Fruit fly (Drosophila melanogaster) whole organism, embryonic: ENCODE results near the gene CG45218.

Source experiments
- CG10321 ChIP-seq: fragments of 200-800 bp; sonication (Bioruptor generic); IDR thresholded peaks from 2 replicates; pipeline ENCODE4 v1.3.6; 2022; ENCODE audit warnings: missing biosample characterization, missing genetic modification characterization
- CG11456 ChIP-seq: fragments of 200-800 bp; sonication (Bioruptor generic); IDR thresholded peaks from 3 replicates; pipeline ENCODE4 v1.3.6; 2022; ENCODE audit warnings: missing biosample characterization, missing genetic modification characterization
- CG12769 ChIP-seq: fragments of 200-800 bp; sonication (Bioruptor generic); optimal IDR thresholded peaks from 2 replicates; lab custom pipeline; 2019; ENCODE audit warnings: missing biosample characterization, mild to moderate bottlenecking, missing genetic modification characterization, moderate library complexity
- CG13624 ChIP-seq: fragments of 200-800 bp; sonication (Bioruptor generic); optimal IDR thresholded peaks from 2 replicates; lab custom pipeline; 2016; ENCODE audit warnings: missing biosample characterization, missing genetic modification characterization
- CG13775 ChIP-seq: fragments of 200-800 bp; sonication (Bioruptor generic); optimal IDR thresholded peaks from 3 replicates; lab custom pipeline; 2017; ENCODE audit warnings: missing biosample characterization, mild to moderate bottlenecking, missing genetic modification characterization
- CG14667 ChIP-seq: fragments of 200-800 bp; sonication (Bioruptor generic); IDR thresholded peaks from 2 replicates; pipeline ENCODE4 v1.3.6; 2022; ENCODE audit warnings: missing biosample characterization, missing genetic modification characterization
- CG15479 ChIP-seq: fragments of 200-800 bp; sonication (Bioruptor generic); optimal IDR thresholded peaks from 3 replicates; lab custom pipeline; 2019; ENCODE audit warnings: missing biosample characterization, mild to moderate bottlenecking, missing genetic modification characterization, moderate library complexity
- CG15601 ChIP-seq: fragments of 200-800 bp; sonication (Bioruptor generic); optimal IDR thresholded peaks from 3 replicates; lab custom pipeline; 2019; ENCODE audit warnings: missing biosample characterization, mild to moderate bottlenecking, missing genetic modification characterization, moderate library complexity
- CG18599 ChIP-seq: fragments of 200-800 bp; sonication (Bioruptor generic); optimal IDR thresholded peaks from 3 replicates; lab custom pipeline; 2017; ENCODE audit warnings: missing biosample characterization, missing genetic modification characterization, mild to moderate bottlenecking, moderate library complexity, missing genetic modification reagents
- CG2116 ChIP-seq: fragments of 200-800 bp; sonication (Bioruptor generic); optimal IDR thresholded peaks from 3 replicates; lab custom pipeline; 2018; ENCODE audit warnings: missing biosample characterization, mild to moderate bottlenecking, missing genetic modification characterization
- CG31388 ChIP-seq: fragments of 200-800 bp; sonication (Bioruptor generic); optimal IDR thresholded peaks from 2 replicates; lab custom pipeline; 2016; ENCODE audit warnings: missing biosample characterization, missing genetic modification characterization
- CG3163 ChIP-seq: fragments of 200-800 bp; sonication (Bioruptor generic); optimal IDR thresholded peaks from 3 replicates; lab custom pipeline; 2016; ENCODE audit warnings: missing biosample characterization, missing genetic modification characterization
- CG3995 ChIP-seq: fragments of 200-800 bp; sonication (Bioruptor generic); optimal IDR thresholded peaks from 3 replicates; lab custom pipeline; 2016; ENCODE audit warnings: missing biosample characterization, missing genetic modification characterization
- CG4328 ChIP-seq: fragments of 200-800 bp; sonication (Bioruptor generic); optimal IDR thresholded peaks from 3 replicates; lab custom pipeline; 2017; ENCODE audit warnings: missing biosample characterization, missing genetic modification reagents, missing genetic modification characterization
- CG43689 ChIP-seq: fragments of 200-800 bp; sonication (Bioruptor generic); IDR thresholded peaks from 2 replicates; pipeline ENCODE4 v1.3.6; 2022; ENCODE audit warnings: missing biosample characterization, missing genetic modification characterization
- CHES-1-like ChIP-seq: fragments of 200-800 bp; sonication (Bioruptor generic); optimal IDR thresholded peaks from 2 replicates; lab custom pipeline; 2016; ENCODE audit warnings: missing biosample characterization, missing genetic modification characterization
- Dad ChIP-seq: fragments of 200-800 bp; sonication (Bioruptor generic); optimal IDR thresholded peaks from 3 replicates; lab custom pipeline; 2016; ENCODE audit warnings: missing biosample characterization, missing genetic modification characterization
- Dip2 ChIP-seq: fragments of 200-800 bp; sonication (Bioruptor generic); IDR thresholded peaks from 2 replicates; pipeline ENCODE4 v1.3.6; 2022; ENCODE audit warnings: missing biosample characterization, missing genetic modification characterization
- Doc2 ChIP-seq: fragments of 200-800 bp; sonication (Bioruptor generic); IDR thresholded peaks from 2 replicates; pipeline ENCODE4 v1.3.6; 2022; ENCODE audit warnings: missing biosample characterization, missing genetic modification characterization
- Doc3 ChIP-seq: fragments of 200-800 bp; sonication (Bioruptor generic); IDR thresholded peaks from 3 replicates; pipeline ENCODE4 v1.3.6; 2022; ENCODE audit warnings: missing biosample characterization, missing genetic modification characterization; ENCODE audit not compliant: partially characterized antibody
- Gug ChIP-seq: fragments of 200-800 bp; sonication (Bioruptor generic); IDR thresholded peaks from 4 replicates; pipeline ENCODE4 v1.3.6; 2022; ENCODE audit warnings: missing biosample characterization, missing genetic modification characterization
- H15 ChIP-seq: fragments of 200-800 bp; sonication (Bioruptor generic); IDR thresholded peaks from 3 replicates; pipeline ENCODE4 v1.3.6; 2022; ENCODE audit warnings: missing biosample characterization, missing genetic modification characterization
- HLHmδ ChIP-seq: fragments of 200-800 bp; sonication (Bioruptor generic); optimal IDR thresholded peaks from 2 replicates; lab custom pipeline; 2018; ENCODE audit warnings: missing biosample characterization, mild to moderate bottlenecking, missing genetic modification characterization, moderate library complexity
- Lhr ChIP-seq: fragments of 200-800 bp; sonication (Bioruptor generic); optimal IDR thresholded peaks from 3 replicates; lab custom pipeline; 2017; ENCODE audit warnings: mild to moderate bottlenecking, missing biosample characterization, missing genetic modification reagents, missing genetic modification characterization
- Mad ChIP-seq: fragments of 200-800 bp; sonication (Bioruptor generic); optimal IDR thresholded peaks from 2 replicates; lab custom pipeline; 2016; ENCODE audit warnings: missing biosample characterization, missing genetic modification characterization
- Neu2 ChIP-seq: fragments of 200-800 bp; sonication (Bioruptor generic); optimal IDR thresholded peaks from 3 replicates; lab custom pipeline; 2016; ENCODE audit warnings: missing biosample characterization, missing genetic modification characterization, borderline replicate concordance
- Nf-YA ChIP-seq: fragments of 200-800 bp; sonication (Bioruptor generic); IDR thresholded peaks from 2 replicates; pipeline ENCODE4 v1.3.6; 2022; ENCODE audit warnings: missing biosample characterization, missing genetic modification characterization
- Nf-YB ChIP-seq: fragments of 200-800 bp; sonication (Bioruptor generic); optimal IDR thresholded peaks from 3 replicates; lab custom pipeline; 2019; ENCODE audit warnings: missing biosample characterization, mild to moderate bottlenecking, missing genetic modification characterization, moderate library complexity
- Nf-YC ChIP-seq: fragments of 200-800 bp; optimal IDR thresholded peaks from 3 replicates; lab custom pipeline; 2019; ENCODE audit warnings: missing biosample characterization, mild to moderate bottlenecking, missing genetic modification characterization, moderate library complexity
- Taf1 ChIP-seq: fragments of 200-800 bp; sonication (Bioruptor generic); IDR thresholded peaks from 2 replicates; pipeline ENCODE4 v1.3.6; 2022; ENCODE audit warnings: missing biosample characterization, missing genetic modification characterization
- btn ChIP-seq: fragments of 200-800 bp; sonication (Bioruptor generic); optimal IDR thresholded peaks from 2 replicates; lab custom pipeline; 2016; ENCODE audit warnings: missing biosample characterization, missing genetic modification characterization
- cg ChIP-seq: fragments of 200-800 bp; sonication (Bioruptor generic); optimal IDR thresholded peaks from 3 replicates; lab custom pipeline; 2019; ENCODE audit warnings: missing biosample characterization, mild to moderate bottlenecking, missing genetic modification characterization, moderate library complexity
- exex ChIP-seq: fragments of 200-800 bp; sonication (Bioruptor generic); optimal IDR thresholded peaks from 4 replicates; lab custom pipeline; 2018; ENCODE audit warnings: missing biosample characterization, mild to moderate bottlenecking, missing genetic modification characterization, moderate library complexity
- eyg ChIP-seq: fragments of 200-800 bp; sonication (Bioruptor generic); optimal IDR thresholded peaks from 3 replicates; lab custom pipeline; 2016; ENCODE audit warnings: missing biosample characterization, missing genetic modification characterization
- fd96Cb ChIP-seq: fragments of 200-800 bp; sonication (Bioruptor generic); optimal IDR thresholded peaks from 2 replicates; lab custom pipeline; 2018; ENCODE audit warnings: missing biosample characterization, mild to moderate bottlenecking, missing genetic modification characterization, moderate library complexity
- gro ChIP-seq: fragments of 200-800 bp; sonication (Bioruptor generic); optimal IDR thresholded peaks from 2 replicates; lab custom pipeline; 2016; ENCODE audit warnings: missing biosample characterization, missing genetic modification characterization
- gsb-n ChIP-seq: fragments of 200-800 bp; sonication (Bioruptor generic); optimal IDR thresholded peaks from 3 replicates; lab custom pipeline; 2018; ENCODE audit warnings: missing biosample characterization, mild to moderate bottlenecking, missing genetic modification characterization
- inv ChIP-seq: fragments of 200-800 bp; sonication (Bioruptor generic); IDR thresholded peaks from 2 replicates; pipeline ENCODE4 v1.3.6; 2022; ENCODE audit warnings: missing biosample characterization, missing genetic modification characterization; ENCODE audit not compliant: partially characterized antibody
- jumu ChIP-seq: fragments of 200-800 bp; sonication (Bioruptor generic); optimal IDR thresholded peaks from 3 replicates; lab custom pipeline; 2016; ENCODE audit warnings: missing biosample characterization, missing genetic modification characterization
- kay ChIP-seq: fragments of 200-800 bp; sonication (Bioruptor generic); optimal IDR thresholded peaks from 2 replicates; lab custom pipeline; 2016; ENCODE audit warnings: missing biosample characterization, missing genetic modification characterization
- ken ChIP-seq: fragments of 200-800 bp; sonication (Bioruptor generic); IDR thresholded peaks from 3 replicates; pipeline ENCODE4 v1.3.6; 2022; ENCODE audit warnings: missing biosample characterization, missing genetic modification characterization
- mirr ChIP-seq: fragments of 200-800 bp; sonication (Bioruptor generic); optimal IDR thresholded peaks from 3 replicates; lab custom pipeline; 2018; ENCODE audit warnings: missing biosample characterization, mild to moderate bottlenecking, missing genetic modification characterization
- nmo ChIP-seq: fragments of 200-800 bp; sonication (Bioruptor generic); optimal IDR thresholded peaks from 2 replicates; lab custom pipeline; 2018; ENCODE audit warnings: missing biosample characterization, mild to moderate bottlenecking, missing genetic modification characterization, moderate library complexity
- oc ChIP-seq: fragments of 200-800 bp; sonication (Bioruptor generic); optimal IDR thresholded peaks from 2 replicates; lab custom pipeline; 2018; ENCODE audit warnings: missing biosample characterization, mild to moderate bottlenecking, missing genetic modification characterization, moderate library complexity
- pfk ChIP-seq: fragments of 200-800 bp; sonication (Bioruptor generic); optimal IDR thresholded peaks from 2 replicates; lab custom pipeline; 2018; ENCODE audit warnings: missing biosample characterization, mild to moderate bottlenecking, missing genetic modification characterization, moderate library complexity
- pzg ChIP-seq: fragments of 200-800 bp; sonication (Bioruptor generic); optimal IDR thresholded peaks from 3 replicates; lab custom pipeline; 2018; ENCODE audit warnings: missing biosample characterization, mild to moderate bottlenecking, missing genetic modification characterization, moderate library complexity
- sd ChIP-seq: fragments of 200-800 bp; sonication (Bioruptor generic); optimal IDR thresholded peaks from 3 replicates; lab custom pipeline; 2018; ENCODE audit warnings: missing biosample characterization, mild to moderate bottlenecking, missing genetic modification characterization, moderate library complexity
- ssp ChIP-seq: fragments of 200-800 bp; sonication (Bioruptor generic); IDR thresholded peaks from 2 replicates; pipeline ENCODE4 v1.3.6; 2022; ENCODE audit warnings: missing biosample characterization, missing genetic modification characterization
- sug ChIP-seq: fragments of 200-800 bp; optimal IDR thresholded peaks from 2 replicates; lab custom pipeline; 2019; ENCODE audit warnings: missing biosample characterization, mild to moderate bottlenecking, missing genetic modification characterization, moderate library complexity
- tgo ChIP-seq: fragments of 200-800 bp; sonication (Bioruptor generic); IDR thresholded peaks from 3 replicates; pipeline ENCODE4 v1.3.6; 2022; ENCODE audit warnings: missing biosample characterization, missing genetic modification characterization
- vnd ChIP-seq: fragments of 200-800 bp; sonication (Bioruptor generic); IDR thresholded peaks from 3 replicates; pipeline ENCODE4 v1.3.6; 2022; ENCODE audit warnings: missing biosample characterization, missing genetic modification characterization; ENCODE audit not compliant: partially characterized antibody
- yki ChIP-seq: fragments of >200 bp; optimal IDR thresholded peaks from 3 replicates; lab custom pipeline; 2018

The CG45218 gene

dm6 chr3R:15290642-15291118, at the start of gene CG45218:
TSS of gene CG45218 (minus strand) at chr3R:15290799.
- TF ChIP-seq Doc2 (GFP tag; lab: Robert Waterston, UW) (no peak), sug (tag; lab: Kevin White, UChicago) (peak; percentile 4), Nf-YC (tag; lab: Kevin White, UChicago) (peak; percentile 65), exex (peak; percentile 92), Dad (GFP tag; lab: Kevin White, UChicago) (no peak), CG3995 (GFP tag; lab: Kevin White, UChicago) (no peak), pfk (GFP tag; lab: Kevin White, UChicago) (peak; percentile 13), gro (peak; percentile 14), CG13624 (GFP tag; lab: Kevin White, UChicago) (no peak), btn (GFP tag; lab: Kevin White, UChicago) (no peak), CHES-1-like (GFP tag; lab: Kevin White, UChicago) (no peak), pzg (GFP tag; lab: Kevin White, UChicago) (peak; percentile 2), CG18599 (GFP tag; lab: Kevin White, UChicago) (peak; percentile 54), oc (tag; lab: Kevin White, UChicago) (peak; percentile 40), CG4328 (GFP tag; lab: Kevin White, UChicago) (no peak), Dip2 (GFP tag; lab: Robert Waterston, UW) (no peak), CG10321 (no peak), jumu (GFP tag; lab: Kevin White, UChicago) (peak; percentile 0), cg (GFP tag; lab: Kevin White, UChicago) (peak; percentile 95), CG2116 (GFP tag; lab: Kevin White, UChicago) (no peak), fd96Cb (no peak), gsb-n (no peak), HLHmδ (peak; percentile 53), CG13775 (GFP tag; lab: Kevin White, UChicago) (no peak), CG12769 (peak; percentile 51), Doc3 (GFP tag; lab: Robert Waterston, UW) (no peak), Neu2 (no peak), ssp (GFP tag; lab: Robert Waterston, UW) (no peak), inv (no peak), Gug (GFP tag; lab: Robert Waterston, UW) (no peak), CG15479 (GFP tag; lab: Kevin White, UChicago) (peak; percentile 44), tgo (GFP tag; lab: Robert Waterston, UW) (no peak), vnd (no peak), yki (lab: Kevin White, UChicago) (no peak), kay (peak; percentile 51), CG14667 (no peak), nmo (GFP tag; lab: Kevin White, UChicago) (no peak), CG43689 (GFP tag; lab: Robert Waterston, UW) (no peak), mirr (GFP tag; lab: Kevin White, UChicago) (peak; percentile 62), CG3163 (GFP tag; lab: Kevin White, UChicago) (peak; percentile 64), sd (tag; lab: Kevin White, UChicago) (peak; percentile 98), H15 (GFP tag; lab: Robert Waterston, UW) (no peak), ken (GFP tag; lab: Robert Waterston, UW) (no peak), Nf-YA (GFP tag; lab: Robert Waterston, UW) (no peak), Nf-YB (GFP tag; lab: Kevin White, UChicago) (peak; percentile 23), CG11456 (GFP tag; lab: Robert Waterston, UW) (no peak), Lhr (no peak), Mad (no peak), Taf1 (no peak), CG15601 (no peak), eyg (GFP tag; lab: Kevin White, UChicago) (no peak), CG31388 (GFP tag; lab: Kevin White, UChicago) (no peak)
